Worm (Caenorhabditis elegans): ENCODE results near the gene fipr-9.

DNA sequence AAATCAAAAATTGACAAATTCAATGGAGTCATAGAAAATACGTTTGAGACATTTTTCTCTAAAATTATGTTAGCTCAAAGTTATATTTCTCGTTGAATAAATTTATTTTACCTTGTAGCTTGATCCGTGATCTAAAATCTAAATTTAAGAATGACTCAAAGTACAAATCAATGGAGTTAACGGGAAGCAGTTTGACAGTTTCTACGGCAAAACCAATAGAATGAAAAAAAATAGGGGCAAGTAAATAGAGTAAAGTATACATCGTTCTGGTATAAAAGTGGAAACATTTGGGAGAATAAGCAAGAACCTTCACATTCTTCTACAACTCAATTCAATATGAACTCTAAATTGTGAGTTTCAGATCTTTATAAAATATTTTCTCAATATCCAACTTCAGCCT is 9.5 kb downstream of the fipr-9 start, which contains the start of gene fipr-6:
- TF ChIP-seq hlh-13 (GFP tag; optimal IDR thresholded peaks at IDR 0.05) = no peak
- TF ChIP-seq ceh-22 (tag; optimal IDR thresholded peaks at IDR 0.05) = no peak
- no peak for TF ChIP-seq odd-2 (tag; optimal IDR thresholded peaks at IDR 0.05)
- no peak for TF ChIP-seq lin-11 (tag; optimal IDR thresholded peaks at IDR 0.05)
- TF ChIP-seq ref-2 (tag; optimal IDR thresholded peaks at IDR 0.05) = no peak
- TF ChIP-seq ceh-14 (tag; optimal IDR thresholded peaks at IDR 0.05) = no peak
- no peak for TF ChIP-seq hlh-15 (tag; optimal IDR thresholded peaks at IDR 0.05)
- no peak for TF ChIP-seq madf-2 (tag; optimal IDR thresholded peaks at IDR 0.05)

All from whole organism, late embryonic.